Fruit fly (Drosophila melanogaster) Kc167 (cell line): ENCODE measurements around the gene Mat89Ba.

ENCODE experiments used
- h ChIP-seq: fragments of >200 bp; optimal IDR thresholded peaks from 3 replicates; lab custom pipeline; 2018; ENCODE audit warnings: missing external identifiers
- insv ChIP-seq: fragments of >200 bp; optimal IDR thresholded peaks from 3 replicates; lab custom pipeline; 2018; ENCODE audit warnings: missing external identifiers
- psq ChIP-seq: fragments of >200 bp; optimal IDR thresholded peaks from 2 replicates; lab custom pipeline; 2017; ENCODE audit warnings: missing external identifiers

- TF ChIP-seq psq (lab: Kevin White, UChicago) (no peak), h (lab: Kevin White, UChicago) (no peak), insv (lab: Kevin White, UChicago) (no peak)
These were observed 39.6 kb downstream of the Mat89Ba start for dm6 chr3R:16232569-16232968.
